Worm (Caenorhabditis elegans) whole organism, L4 larva: ENCODE results near the gene F09G2.8.

Experiments
- F37D6.2 ChIP-seq: sonication (generic microtip); optimal IDR thresholded peaks from 2 replicates; lab custom pipeline; 2016; ENCODE audit warnings: mild to moderate bottlenecking, missing genetic modification characterization, missing compliant biosample characterization
- aha-1 ChIP-seq: fragments of 150-350 bp; peaks from one replicate; lab custom pipeline; 2014; ENCODE audit warnings: missing biosample characterization, missing genetic modification characterization
- ama-1 ChIP-seq: fragments of 150-350 bp; optimal IDR thresholded peaks from 2 replicates; lab custom pipeline; 2014; ENCODE audit warnings: inconsistent platforms, mixed read lengths
- ceh-32 ChIP-seq: sonication (generic microtip); optimal IDR thresholded peaks from 2 replicates; lab custom pipeline; 2016; ENCODE audit warnings: mild to moderate bottlenecking, missing genetic modification characterization, missing compliant biosample characterization; ENCODE audit not compliant: poor library complexity
- daf-12 ChIP-seq: fragments of 150-350 bp; optimal IDR thresholded peaks from 2 replicates; lab custom pipeline; 2014; ENCODE audit warnings: missing biosample characterization, missing genetic modification reagents, missing genetic modification characterization
- daf-16 ChIP-seq, 3 experiments: sonication (generic microtip); optimal IDR thresholded peaks; 2 replicates each; lab custom pipeline; 2016 to 2017; ENCODE audit warnings: missing genetic modification characterization in 3 of 3, missing genetic modification reagents in 3 of 3, mild to moderate bottlenecking in 2 of 3, missing compliant biosample characterization in 2 of 3, missing biosample characterization in 1 of 3, moderate library complexity in 1 of 3
- daf-19 ChIP-seq: fragments of 200-800 bp; sonication (Bioruptor generic); conservative IDR thresholded peaks from 2 replicates; pipeline ENCODE4 v1.3.6; 2022; ENCODE audit warnings: missing genetic modification characterization, missing compliant biosample characterization
- daf-8 ChIP-seq: fragments of 200-800 bp; sonication (Bioruptor generic); IDR thresholded peaks from 2 replicates; pipeline ENCODE4 v1.3.6; 2022; ENCODE audit warnings: missing genetic modification characterization, missing compliant biosample characterization
- dmd-6 ChIP-seq: fragments of 200-800 bp; sonication (Bioruptor generic); IDR thresholded peaks from 2 replicates; pipeline ENCODE4 v1.3.6; 2022; ENCODE audit warnings: missing genetic modification reagents, missing genetic modification characterization, missing compliant biosample characterization
- duxl-1 ChIP-seq: sonication (generic microtip); optimal IDR thresholded peaks from 2 replicates; lab custom pipeline; 2016; ENCODE audit warnings: mild to moderate bottlenecking, missing genetic modification characterization, moderate library complexity, missing compliant biosample characterization; ENCODE audit not compliant: poor library complexity
- dve-1 ChIP-seq: sonication (generic microtip); optimal IDR thresholded peaks from 2 replicates; lab custom pipeline; 2017; ENCODE audit warnings: antibody characterized with exemption, mild to moderate bottlenecking, missing genetic modification characterization, missing compliant biosample characterization; ENCODE audit not compliant: insufficient read depth
- hlh-11 ChIP-seq: fragments of 200-800 bp; sonication (Bioruptor generic); optimal IDR thresholded peaks from 2 replicates; lab custom pipeline; 2018; ENCODE audit warnings: mild to moderate bottlenecking, missing genetic modification characterization, missing compliant biosample characterization
- hlh-30 ChIP-seq: sonication (generic microtip); optimal IDR thresholded peaks from 2 replicates; lab custom pipeline; 2017; ENCODE audit warnings: antibody characterized with exemption, mild to moderate bottlenecking, missing genetic modification characterization, missing compliant biosample characterization; ENCODE audit not compliant: insufficient read depth
- hmg-1.1 ChIP-seq: fragments of 200-800 bp; sonication (Bioruptor generic); IDR thresholded peaks from 2 replicates; pipeline ENCODE4 v1.3.6; 2022; ENCODE audit warnings: missing genetic modification reagents, missing genetic modification characterization, missing compliant biosample characterization
- lin-13 ChIP-seq: fragments of 150-350 bp; optimal IDR thresholded peaks from 2 replicates; lab custom pipeline; 2014; ENCODE audit warnings: missing biosample characterization, missing genetic modification reagents, missing genetic modification characterization
- lsy-2 ChIP-seq, 2 experiments: fragments of 150-350 bp in 1 of 2; sonication (generic microtip) in 1 of 2; optimal IDR thresholded peaks; 2 replicates each; lab custom pipeline; 2014 to 2017; ENCODE audit warnings: missing biosample characterization in 2 of 2, missing genetic modification characterization in 2 of 2
- madf-5 ChIP-seq, 2 experiments: fragments of 200-800 bp; sonication (Bioruptor generic); IDR thresholded peaks; 2 replicates each; pipeline ENCODE4 v1.3.6; 2022; ENCODE audit warnings: missing compliant biosample characterization in 2 of 2, missing genetic modification characterization in 2 of 2
- madf-9 ChIP-seq: fragments of 200-800 bp; sonication (Bioruptor generic); conservative IDR thresholded peaks from 2 replicates; pipeline ENCODE4 v1.3.6; 2022; ENCODE audit warnings: missing genetic modification reagents, missing genetic modification characterization, missing compliant biosample characterization
- mdl-1 ChIP-seq, 2 experiments: fragments of 150-350 bp in 1 of 2; sonication (generic microtip) in 1 of 2; optimal IDR thresholded peaks; 2 replicates each; lab custom pipeline; 2014 to 2017; ENCODE audit warnings: missing biosample characterization in 2 of 2, missing genetic modification characterization in 2 of 2
- mes-2 ChIP-seq: sonication (generic microtip); optimal IDR thresholded peaks from 2 replicates; lab custom pipeline; 2016; ENCODE audit warnings: missing genotype, mild to moderate bottlenecking, missing genetic modification characterization, missing compliant biosample characterization; ENCODE audit not compliant: poor library complexity, severe bottlenecking
- nhr-102 ChIP-seq: sonication (generic microtip); optimal IDR thresholded peaks from 2 replicates; lab custom pipeline; 2016; ENCODE audit warnings: mild to moderate bottlenecking, missing genetic modification characterization, moderate library complexity, missing compliant biosample characterization
- nhr-11 ChIP-seq: fragments of 150-350 bp; optimal IDR thresholded peaks from 2 replicates; lab custom pipeline; 2014; ENCODE audit warnings: missing biosample characterization, missing genetic modification characterization
- nhr-111 ChIP-seq: fragments of 200-800 bp; sonication (Bioruptor generic); optimal IDR thresholded peaks from 2 replicates; lab custom pipeline; 2018; ENCODE audit warnings: mild to moderate bottlenecking, missing genetic modification characterization, missing compliant biosample characterization
- nhr-237 ChIP-seq: sonication (generic microtip); optimal IDR thresholded peaks from 2 replicates; lab custom pipeline; 2017; ENCODE audit warnings: missing biosample characterization, missing genetic modification characterization
- nhr-28 ChIP-seq: fragments of 150-350 bp; optimal IDR thresholded peaks from 2 replicates; lab custom pipeline; 2014; ENCODE audit warnings: missing biosample characterization, missing genetic modification characterization
- nhr-41 ChIP-seq: fragments of 200-800 bp; sonication (Bioruptor generic); IDR thresholded peaks from 2 replicates; pipeline ENCODE4 v1.3.6; 2022; ENCODE audit warnings: missing genetic modification reagents, missing genetic modification characterization, missing compliant biosample characterization
- nhr-48 ChIP-seq: sonication (generic microtip); optimal IDR thresholded peaks from 2 replicates; lab custom pipeline; 2016; ENCODE audit warnings: mild to moderate bottlenecking, missing genetic modification characterization, missing compliant biosample characterization
- nhr-77 ChIP-seq: fragments of 150-350 bp; optimal IDR thresholded peaks from 2 replicates; lab custom pipeline; 2014; ENCODE audit warnings: missing biosample characterization, missing genetic modification characterization
- pha-4 ChIP-seq, 2 experiments: fragments of 150-350 bp in 1 of 2; fragments of 200-800 bp in 1 of 2; sonication (Bioruptor generic) in 1 of 2; IDR thresholded peaks in 1 of 2; optimal IDR thresholded peaks in 1 of 2; 2 replicates each; pipeline versions ENCODE4 v1.3.6 to Lab custom; 2014 to 2022; ENCODE audit warnings: missing genetic modification characterization in 2 of 2, missing genetic modification reagents in 2 of 2, missing biosample characterization in 1 of 2, missing compliant biosample characterization in 1 of 2
- php-3 ChIP-seq: fragments of 200-800 bp; sonication (Bioruptor generic); IDR thresholded peaks from 2 replicates; pipeline ENCODE4 v1.3.6; 2022; ENCODE audit warnings: missing genetic modification reagents, missing genetic modification characterization, missing compliant biosample characterization
- pqm-1 ChIP-seq: sonication (generic microtip); optimal IDR thresholded peaks from 2 replicates; lab custom pipeline; 2017; ENCODE audit warnings: missing biosample characterization, missing genetic modification characterization
- skn-1 ChIP-seq: fragments of 150-350 bp; optimal IDR thresholded peaks from 2 replicates; lab custom pipeline; 2014; ENCODE audit warnings: missing biosample characterization, missing genetic modification characterization
- spr-3 ChIP-seq: fragments of 200-800 bp; sonication (Bioruptor generic); optimal IDR thresholded peaks from 2 replicates; lab custom pipeline; 2018; ENCODE audit warnings: mild to moderate bottlenecking, missing genetic modification characterization, missing compliant biosample characterization
- unc-39 ChIP-seq: sonication (generic microtip); optimal IDR thresholded peaks from 2 replicates; lab custom pipeline; 2017; ENCODE audit warnings: missing biosample characterization, missing genetic modification characterization

The F09G2.8 gene

DNA sequence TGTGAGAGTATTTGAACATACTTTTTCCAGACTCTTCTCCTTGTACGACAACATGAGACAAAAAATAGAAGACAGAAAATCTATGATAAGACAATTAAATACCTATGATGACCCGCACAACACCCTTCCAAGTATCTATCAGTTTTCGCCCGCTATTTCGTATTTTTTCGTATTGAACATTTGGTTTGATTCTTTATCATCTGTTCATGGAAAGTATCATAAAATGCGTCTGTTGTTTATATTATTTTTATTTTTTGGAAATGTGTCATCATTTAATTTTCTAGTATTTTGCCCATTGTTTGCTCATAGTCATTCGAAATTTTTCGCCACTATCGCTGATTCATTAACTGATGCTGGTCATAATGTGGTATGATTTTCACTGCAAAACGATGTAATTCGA, 36.4 kb downstream of the F09G2.8 start, which contains the start of gene ugt-39:
Gene ugt-39 (plus strand): TSS at position 54 of the 400 bp plus-strand sequence.
- TF ChIP-seq hlh-11 (tag; lab: Kevin White, UChicago) (peak; percentile 52), nhr-28 (tag; lab: Kevin White, UChicago) (peak; percentile 87), dmd-6 (peak; percentile 70), php-3 (GFP tag; lab: Robert Waterston, UW) (0 out of 2 replicates have a peak, but pooled peaks have one; percentile 47), spr-3 (GFP tag; lab: Kevin White, UChicago) (no peak), daf-16 (GFP tag; optimal IDR thresholded peaks at IDR 0.05; lab: Kevin White, UChicago) (no peak), daf-16 (tag; optimal IDR thresholded peaks at IDR 0.05; lab: Kevin White, UChicago) (peak; percentile 91), dve-1 (tag; lab: Kevin White, UChicago) (peak; percentile 16), nhr-237 (tag; lab: Kevin White, UChicago) (no peak), pha-4 (GFP tag; IDR thresholded peaks at IDR 0.05; lab: Robert Waterston, UW) (no peak), pha-4 (tag; optimal IDR thresholded peaks at IDR 0.05; lab: Kevin White, UChicago) (no peak), nhr-77 (tag; lab: Kevin White, UChicago) (peak; percentile 28), nhr-102 (tag; lab: Kevin White, UChicago) (peak; percentile 68), hlh-30 (tag; lab: Kevin White, UChicago) (peak; percentile 1), lsy-2 (tag; optimal IDR thresholded peaks at IDR 0.05; lab: Kevin White, UChicago) (no peak)
- TF ChIP-seq, all 104 proteins: peak for 9

DNA sequence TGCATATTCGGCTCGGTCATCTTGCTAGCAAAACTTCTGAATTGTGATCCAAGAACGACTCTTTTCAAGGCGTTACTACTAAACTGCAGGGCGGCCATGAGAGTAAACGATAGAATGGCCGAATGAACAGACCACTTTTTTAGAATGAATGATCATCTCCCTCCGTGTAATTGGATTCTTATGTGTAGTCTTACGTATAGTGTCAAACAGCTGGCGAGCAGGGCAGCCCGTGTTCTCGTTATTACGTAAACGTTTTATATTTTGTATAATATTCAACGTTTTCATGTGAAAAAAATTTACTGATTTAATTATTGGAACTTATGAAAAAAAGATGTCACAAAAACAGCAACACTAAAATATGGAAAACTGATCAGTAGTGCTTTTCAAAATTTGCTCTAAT, 37.4 kb downstream of the F09G2.8 start, which contains the start of gene F10D2.10:
Gene F10D2.10 (minus strand): TSS at position 101 of the 400 bp plus-strand sequence.
- peak; percentile 68 for TF ChIP-seq aha-1 (tag; lab: Kevin White, UChicago)
- no peak for TF ChIP-seq ceh-32 (tag; lab: Kevin White, UChicago)

- TF ChIP-seq nhr-41 (no peak), daf-19 (GFP tag; lab: Robert Waterston, UW) (no peak), madf-5 (GFP tag; IDR thresholded peaks at IDR 0.05; lab: Robert Waterston, UW) (no peak), F37D6.2 (no peak), unc-39 (tag; lab: Kevin White, UChicago) (no peak), nhr-111 (GFP tag; lab: Kevin White, UChicago) (no peak), mes-2 (tag; lab: Kevin White, UChicago) (no peak), lin-13 (no peak)
Measured at ce11 chrV:7153046-7153445, 40.4 kb downstream of the F09G2.8 start, which contains the start of gene fat-7. Gene fat-7, minus strand, starts transcription at chrV:7153146.

DNA sequence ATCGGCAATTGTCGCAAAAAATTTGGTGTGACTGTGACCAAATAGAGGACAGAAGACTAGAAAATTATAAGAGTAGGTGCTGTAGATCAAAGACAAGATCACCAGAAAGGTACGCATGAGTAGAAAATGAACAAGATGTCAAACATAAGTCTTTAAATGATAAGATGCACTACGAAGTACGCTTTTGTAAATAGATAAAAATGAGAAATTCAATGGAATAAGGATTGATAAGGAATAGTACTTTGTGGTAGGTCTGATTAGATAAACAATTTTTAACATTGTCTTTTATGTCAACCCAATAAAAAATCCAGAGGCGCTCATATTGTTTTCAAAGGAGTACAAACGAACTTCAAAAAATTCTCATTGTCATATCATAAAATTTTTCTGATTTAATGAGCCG, 42.9 kb downstream of the F09G2.8 start, which contains the start of gene F10D2.8:
Gene F10D2.8 (minus strand): TSS at position 145 of the 400 bp plus-strand sequence.
- TF ChIP-seq madf-9: no peak
- TF ChIP-seq php-3 (GFP tag; lab: Robert Waterston, UW): no peak
- no peak for TF ChIP-seq daf-8 (GFP tag; lab: Robert Waterston, UW)
- no peak for TF ChIP-seq duxl-1 (tag; lab: Kevin White, UChicago)
- TF ChIP-seq nhr-11 (tag; lab: Kevin White, UChicago): no peak
- peak; percentile 62 for TF ChIP-seq pqm-1 (tag; lab: Kevin White, UChicago)
- TF ChIP-seq daf-12 (tag; lab: Kevin White, UChicago): no peak
- peak; percentile 85 for TF ChIP-seq dmd-6
- TF ChIP-seq nhr-48 (tag; lab: Kevin White, UChicago): peak; percentile 36
- TF ChIP-seq nhr-28 (tag; lab: Kevin White, UChicago): peak; percentile 99
- no peak for TF ChIP-seq daf-16 (GFP tag; optimal IDR thresholded peaks at IDR 0.05; lab: Kevin White, UChicago)
- peak; percentile 83 for TF ChIP-seq daf-16 (tag; optimal IDR thresholded peaks at IDR 0.05; lab: Kevin White, UChicago)
- TF ChIP-seq dve-1 (tag; lab: Kevin White, UChicago): peak; percentile 69
- no peak for TF ChIP-seq skn-1 (tag; lab: Kevin White, UChicago)
- no peak for TF ChIP-seq hmg-1.1 (GFP tag; lab: Robert Waterston, UW)
- no peak for TF ChIP-seq ama-1
- peak; percentile 52 for TF ChIP-seq nhr-102 (tag; lab: Kevin White, UChicago)
- TF ChIP-seq nhr-77 (tag; lab: Kevin White, UChicago): peak; percentile 26
- no peak for TF ChIP-seq mdl-1 (tag; optimal IDR thresholded peaks at IDR 0.05; lab: Kevin White, UChicago)
